Worm (Caenorhabditis elegans): ENCODE measurements around the gene Y38F1A.4.

The Y38F1A.4 gene

ce11 chrII:12992980-12993379 lies 23.5 kb upstream of the Y38F1A.4 start:
- TF ChIP-seq npax-4 (tag; optimal IDR thresholded peaks at IDR 0.05) (no peak), pros-1 (tag; optimal IDR thresholded peaks at IDR 0.05) (no peak), ceh-45 (GFP tag; IDR thresholded peaks at IDR 0.05) (no peak), ama-1 (optimal IDR thresholded peaks at IDR 0.05) (peak; percentile 12), nfya-1 (tag; optimal IDR thresholded peaks at IDR 0.05) (no peak)

ce11 chrII:12992193-12992592 lies 22.7 kb upstream of the Y38F1A.4 start:
- TF ChIP-seq sox-2 (GFP tag; IDR thresholded peaks at IDR 0.05), result no peak
- TF ChIP-seq Y22D7AL.16 (tag; optimal IDR thresholded peaks at IDR 0.05), result no peak
- TF ChIP-seq madf-2 (tag; optimal IDR thresholded peaks at IDR 0.05), result no peak
- no peak for TF ChIP-seq ref-2 (tag; optimal IDR thresholded peaks at IDR 0.05)
- no peak for TF ChIP-seq ttx-3 (tag; optimal IDR thresholded peaks at IDR 0.05)
- TF ChIP-seq F13H6.1 (tag; optimal IDR thresholded peaks at IDR 0.05), result no peak

- TF ChIP-seq nfya-1 (tag; optimal IDR thresholded peaks at IDR 0.05), result no peak
- TF ChIP-seq eyg-1 (tag; optimal IDR thresholded peaks at IDR 0.05), result no peak
Observed at ce11 chrII:12991594-12991993, 22.1 kb upstream of the Y38F1A.4 start.

ce11 chrII:12990964-12991593 lies 21.6 kb upstream of the Y38F1A.4 start:
- TF ChIP-seq odd-2 (tag; optimal IDR thresholded peaks at IDR 0.05) (no peak), sox-2 (GFP tag; IDR thresholded peaks at IDR 0.05) (no peak), dve-1 (tag; optimal IDR thresholded peaks at IDR 0.05) (no peak), ceh-18 (tag; optimal IDR thresholded peaks at IDR 0.05) (no peak), hlh-15 (tag; optimal IDR thresholded peaks at IDR 0.05) (no peak), pha-4 (tag; optimal IDR thresholded peaks at IDR 0.05) (no peak), unc-42 (tag; optimal IDR thresholded peaks at IDR 0.05) (no peak)

- TF ChIP-seq ceh-18 (tag; optimal IDR thresholded peaks at IDR 0.05) (no peak), elt-4 (tag; optimal IDR thresholded peaks at IDR 0.05) (no peak), hlh-15 (tag; optimal IDR thresholded peaks at IDR 0.05) (no peak), C08G9.2 (tag; optimal IDR thresholded peaks at IDR 0.05) (no peak), pha-2 (tag; optimal IDR thresholded peaks at IDR 0.05) (no peak), mec-3 (tag; optimal IDR thresholded peaks at IDR 0.05; ENCODE audit: borderline replicate concordance) (no peak), pha-4 (tag; optimal IDR thresholded peaks at IDR 0.05) (no peak), pag-3 (tag; optimal IDR thresholded peaks at IDR 0.05; ENCODE audit: borderline replicate concordance) (no peak), ttx-3 (tag; optimal IDR thresholded peaks at IDR 0.05) (no peak), F13H6.1 (tag; optimal IDR thresholded peaks at IDR 0.05) (no peak), sox-2 (GFP tag; IDR thresholded peaks at IDR 0.05) (no peak), K02D7.2 (tag; optimal IDR thresholded peaks at IDR 0.05) (no peak), ceh-45 (GFP tag; IDR thresholded peaks at IDR 0.05) (no peak), madf-2 (tag; optimal IDR thresholded peaks at IDR 0.05) (no peak), zip-5 (tag; optimal IDR thresholded peaks at IDR 0.05) (no peak), unc-3 (GFP tag; conservative IDR thresholded peaks at IDR 0.05) (no peak), unc-3 (tag; optimal IDR thresholded peaks at IDR 0.05) (no peak), unc-55 (GFP tag; optimal IDR thresholded peaks at IDR 0.05) (no peak), ceh-6 (GFP tag; optimal IDR thresholded peaks at IDR 0.05) (no peak), nfya-1 (tag; optimal IDR thresholded peaks at IDR 0.05) (no peak)
Observed at ce11 chrII:12990191-12990590, 20.7 kb upstream of the Y38F1A.4 start.

- TF ChIP-seq ref-2 (tag; optimal IDR thresholded peaks at IDR 0.05), result no peak
- TF ChIP-seq ceh-24 (tag; optimal IDR thresholded peaks at IDR 0.05), result no peak
- no peak for TF ChIP-seq unc-3 (GFP tag; conservative IDR thresholded peaks at IDR 0.05)
- TF ChIP-seq unc-3 (tag; optimal IDR thresholded peaks at IDR 0.05), result no peak
- no peak for TF ChIP-seq ceh-14 (tag; optimal IDR thresholded peaks at IDR 0.05)
- no peak for TF ChIP-seq odd-2 (tag; optimal IDR thresholded peaks at IDR 0.05)
- TF ChIP-seq unc-86 (tag; optimal IDR thresholded peaks at IDR 0.05), result no peak
- no peak for TF ChIP-seq lin-11 (tag; optimal IDR thresholded peaks at IDR 0.05)
- TF ChIP-seq sox-2 (GFP tag; IDR thresholded peaks at IDR 0.05), result no peak
Observed at ce11 chrII:12987799-12988198, 18.3 kb upstream of the Y38F1A.4 start.

All from whole organism, late embryonic.